Fruit fly (Drosophila melanogaster) whole organism, larva: ENCODE results near the gene shv.
A peak's percentile ranks its signal among the peaks of the same experiment; 100 is the strongest.
"Not testable (repeated sequence)": the region's sequence is repeated elsewhere in the genome, so short reads cannot be mapped to it uniquely, and the experiment has no call there.

Experiments used
- noc ChIP-seq: fragments of 200-800 bp; sonication (Bioruptor generic); optimal IDR thresholded peaks from 3 replicates; lab custom pipeline; 2019; ENCODE audit warnings: missing biosample characterization, mild to moderate bottlenecking, missing genetic modification characterization, moderate library complexity

Gene shv

DNA sequence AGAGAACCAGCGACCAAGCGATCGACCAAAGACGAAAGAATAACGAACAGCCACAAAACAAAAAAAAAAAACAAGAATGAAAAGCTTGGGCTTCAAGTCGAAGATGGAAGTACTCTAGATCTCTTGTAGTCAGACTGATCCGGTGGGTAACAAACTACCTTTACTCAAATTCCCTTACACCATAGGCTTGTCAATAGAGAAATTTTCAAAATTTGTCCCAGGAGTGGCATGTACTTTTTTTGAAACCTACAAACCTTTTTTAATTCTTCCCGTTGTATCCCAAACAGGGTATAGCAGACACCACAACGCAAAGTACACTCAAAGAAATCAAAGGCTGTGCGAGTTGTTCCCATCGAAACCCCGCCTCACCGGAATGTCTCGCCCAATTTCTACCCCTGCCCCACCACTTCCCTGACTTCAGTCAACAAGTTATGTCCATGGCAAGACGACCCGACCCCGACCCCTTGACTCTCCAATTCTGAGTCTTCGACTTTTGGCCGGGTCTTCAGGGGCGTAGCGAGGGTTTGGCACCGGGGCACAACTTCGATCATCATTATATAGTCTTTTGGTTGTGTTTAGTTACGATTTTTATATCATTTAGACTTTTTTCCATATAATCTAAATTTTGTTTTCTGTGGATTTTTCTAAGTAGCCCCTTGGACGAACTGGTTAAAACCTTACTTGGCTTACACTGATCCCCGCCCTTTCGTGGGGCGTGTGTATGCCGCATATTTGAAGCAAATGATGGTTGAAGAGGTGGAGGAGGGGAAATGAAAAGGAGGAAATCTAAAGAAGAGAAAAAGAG lies 23.0 kb upstream of the shv start:
- peak; percentile 35 for TF ChIP-seq noc

DNA sequence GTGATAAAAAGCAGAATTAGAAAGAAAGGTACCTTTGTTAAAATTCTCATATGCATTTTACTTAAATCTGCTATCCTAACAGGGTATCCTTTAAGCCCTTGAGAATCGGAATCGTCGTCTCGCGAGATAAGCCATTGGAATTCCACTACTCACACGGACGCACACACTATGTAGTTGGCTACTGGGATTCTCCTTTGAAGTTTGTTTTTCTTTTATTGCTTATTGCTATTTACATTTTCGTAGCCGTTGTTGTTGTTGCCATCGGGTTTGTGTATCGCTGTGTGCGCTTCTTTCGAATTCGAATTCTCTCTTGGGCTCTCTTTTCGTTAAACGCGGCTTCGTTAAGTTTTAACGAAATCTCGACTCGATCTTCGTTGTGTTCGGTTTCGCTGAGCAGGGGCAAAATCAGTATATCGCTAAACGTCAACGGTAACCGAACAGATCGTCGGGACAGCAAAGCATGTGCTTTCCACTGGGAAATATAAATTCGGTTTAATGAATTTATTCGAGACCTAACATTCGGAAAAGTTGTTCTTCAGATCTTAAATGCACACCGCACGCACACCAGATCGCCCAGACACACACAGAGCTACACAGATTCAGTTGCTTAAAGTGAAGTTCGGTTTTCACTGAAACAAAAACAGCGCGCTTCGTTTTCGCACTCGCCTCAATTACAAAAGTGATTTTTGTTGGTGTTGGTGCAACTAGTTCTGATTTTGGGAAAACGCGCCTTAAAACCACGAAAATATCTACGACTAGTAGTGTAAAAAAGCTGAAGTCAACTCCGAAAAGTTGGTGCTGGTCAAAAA lies 21.9 kb upstream of the shv start, which contains the start of gene ex:
Gene ex, plus strand, starts transcription at position 408 of the 809 bp plus-strand sequence.
- TF ChIP-seq noc = no peak

DNA sequence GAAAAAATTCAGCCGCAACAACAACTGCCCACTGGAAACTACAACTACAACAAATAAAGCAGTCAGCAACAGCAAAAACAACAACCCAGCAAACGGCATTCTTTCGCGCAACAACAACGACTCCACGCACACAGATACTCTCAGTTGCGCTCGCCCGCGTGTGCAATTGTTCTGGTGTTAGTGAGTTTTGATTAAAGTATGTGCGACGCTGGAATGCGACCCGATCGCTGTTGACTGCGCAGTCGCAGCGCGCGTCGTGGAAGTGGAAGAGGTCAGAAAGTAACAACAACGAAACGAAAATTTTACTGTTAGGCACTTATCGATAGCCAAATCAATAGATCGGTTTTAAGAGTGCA lies 21.3 kb upstream of the shv start:
- TF ChIP-seq noc = no peak

DNA sequence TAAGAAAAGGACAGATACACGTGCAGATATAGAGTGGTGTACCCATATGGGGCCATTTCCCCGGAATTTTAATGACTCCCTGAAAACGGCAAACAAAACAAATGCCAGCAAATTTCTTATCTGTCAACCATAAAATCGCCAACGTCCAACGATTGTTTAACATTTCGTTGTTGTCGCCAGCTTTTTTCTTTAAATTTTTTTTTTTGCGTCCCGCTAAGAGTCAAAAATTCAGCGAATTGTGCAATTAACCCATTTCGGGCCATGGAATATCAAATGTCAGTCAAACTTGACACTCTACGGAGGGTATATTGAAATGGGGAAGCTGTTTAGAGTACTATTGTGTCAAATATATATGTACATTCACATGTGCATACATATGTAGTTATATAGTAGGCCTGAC lies 20.8 kb upstream of the shv start:
- no peak for TF ChIP-seq noc

DNA sequence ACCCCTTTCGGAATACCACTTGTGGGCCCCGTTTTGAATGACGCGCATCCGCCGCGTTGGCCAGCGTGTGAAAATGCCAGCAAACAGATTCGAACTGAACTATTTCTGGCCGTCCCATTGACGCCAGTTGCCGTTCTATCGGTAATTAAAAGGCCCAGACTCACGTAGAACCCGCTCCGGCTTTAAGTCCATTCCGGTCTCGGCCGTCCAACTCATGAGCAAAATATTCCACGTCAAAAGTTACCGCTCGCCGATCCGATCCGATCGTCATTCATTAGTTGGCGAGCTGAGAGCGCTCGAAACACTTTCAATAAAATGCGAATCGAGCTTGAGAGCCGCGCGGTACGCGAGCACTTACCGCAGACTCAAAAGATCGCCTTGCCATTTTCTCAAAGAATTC lies 18.5 kb upstream of the shv start:
- no peak for TF ChIP-seq noc

DNA sequence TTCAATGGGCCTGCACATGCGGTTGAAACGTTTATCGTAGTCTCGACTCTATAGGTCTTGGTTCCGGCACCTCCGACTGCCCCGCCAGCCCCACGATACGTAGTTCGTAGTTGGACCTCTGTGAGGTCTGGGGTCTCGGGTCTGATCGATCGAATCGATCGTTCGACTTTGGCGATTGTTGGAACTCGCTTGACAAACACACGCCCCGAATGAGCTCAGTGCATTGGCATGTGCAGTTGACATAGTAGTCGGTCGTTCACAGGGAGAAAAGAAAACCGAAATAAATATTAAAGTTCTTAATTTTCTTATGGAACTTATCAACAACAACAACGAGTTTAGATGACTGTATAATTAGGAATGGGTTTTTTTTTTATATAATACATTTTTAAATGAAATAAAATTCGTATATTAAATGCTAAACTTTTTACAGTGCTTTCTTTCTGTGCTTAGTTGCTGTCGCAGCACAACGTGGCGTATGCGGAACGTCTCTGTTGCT lies 17.5 kb upstream of the shv start:
- TF ChIP-seq noc = no peak

DNA sequence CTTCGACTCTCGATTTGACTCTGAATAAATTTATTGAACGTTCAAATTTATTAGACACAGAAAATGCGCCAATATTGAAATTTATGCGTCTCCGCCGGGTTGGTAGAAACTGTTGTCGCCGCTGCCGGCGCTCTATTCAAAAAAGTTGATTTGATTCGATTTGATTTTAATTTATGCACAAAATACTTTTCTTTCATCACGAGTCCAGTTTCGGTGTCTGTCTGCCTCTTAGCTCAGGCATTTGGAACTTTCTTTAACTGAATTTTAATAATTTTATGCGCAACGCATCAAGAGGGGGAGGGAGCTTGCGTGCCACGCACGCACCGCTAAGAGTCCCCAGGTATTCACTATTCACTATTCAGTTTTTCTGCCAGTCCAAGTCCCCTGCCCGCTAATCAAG lies 15.4 kb upstream of the shv start:
- TF ChIP-seq noc = no peak

DNA sequence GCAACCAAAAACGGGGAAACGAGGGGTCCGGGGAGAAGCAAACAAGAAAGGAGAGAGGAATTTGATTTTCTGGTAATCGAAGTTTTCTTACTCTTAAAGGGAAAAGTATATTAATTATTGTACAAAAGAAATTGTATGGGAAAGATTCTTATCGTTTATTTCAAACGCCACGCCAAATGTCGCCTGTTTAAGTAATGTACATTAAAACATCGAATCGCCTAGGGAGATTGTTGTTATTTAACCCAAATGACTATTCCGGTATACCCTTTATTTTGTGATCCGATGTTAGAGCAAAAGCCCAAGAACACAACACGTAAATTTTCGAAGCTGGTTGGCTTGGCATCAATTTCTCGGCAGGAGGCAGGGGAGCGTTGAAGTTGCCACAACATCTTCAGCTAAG lies 13.6 kb upstream of the shv start:
- TF ChIP-seq noc = no peak

DNA sequence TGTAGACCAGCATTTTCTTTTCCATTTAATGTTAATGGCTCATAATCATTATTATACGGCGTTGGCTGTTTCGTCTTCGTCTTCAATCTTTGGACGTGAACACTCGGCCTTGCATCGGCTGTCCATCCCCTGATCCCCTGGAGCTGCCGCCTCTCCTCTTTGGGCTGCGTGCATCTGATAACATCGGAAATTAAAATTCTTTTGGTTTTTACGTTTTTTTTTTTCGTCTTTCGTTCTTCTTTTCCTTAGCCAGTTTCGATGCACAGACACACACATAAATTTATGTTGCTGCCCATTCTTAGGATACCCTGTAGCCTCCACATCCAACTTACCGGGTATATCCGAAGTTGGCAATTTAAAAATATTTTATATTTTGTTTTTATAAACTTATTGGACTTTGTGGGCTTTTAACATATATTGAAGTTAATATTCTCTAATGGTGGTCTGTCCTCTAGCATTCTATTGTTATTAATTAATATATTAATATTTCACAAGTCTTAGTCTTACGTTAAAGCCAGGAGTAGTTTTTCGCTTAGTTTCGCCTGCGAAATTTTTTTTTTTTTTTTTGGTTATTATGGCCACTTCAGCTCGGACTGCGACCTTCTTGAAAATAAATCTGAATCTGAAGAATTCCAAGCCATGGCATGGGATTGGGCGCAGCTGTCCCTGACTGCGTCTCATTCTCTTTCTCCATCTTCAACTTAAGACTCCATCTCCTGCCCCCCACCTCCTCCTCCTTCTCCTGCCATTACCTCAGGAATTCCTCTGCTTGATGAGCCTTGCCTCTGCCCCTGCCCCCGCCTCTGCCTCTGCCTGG lies 12.1 kb upstream of the shv start:
- TF ChIP-seq noc = no peak

DNA sequence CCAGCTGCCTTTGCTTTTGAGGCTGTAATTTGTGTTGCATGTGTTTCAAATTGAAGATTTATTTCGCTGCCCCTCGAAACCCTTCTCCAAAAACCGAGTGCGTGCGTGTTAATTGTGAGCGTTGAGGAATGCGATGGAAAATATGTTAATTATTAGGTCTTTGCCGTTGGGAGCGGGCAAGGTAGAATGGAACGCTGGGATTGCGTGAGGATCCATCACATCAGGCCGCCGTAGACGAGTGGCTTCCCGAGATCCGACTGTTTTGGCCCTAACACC lies 11.5 kb upstream of the shv start:
- no peak for TF ChIP-seq noc

DNA sequence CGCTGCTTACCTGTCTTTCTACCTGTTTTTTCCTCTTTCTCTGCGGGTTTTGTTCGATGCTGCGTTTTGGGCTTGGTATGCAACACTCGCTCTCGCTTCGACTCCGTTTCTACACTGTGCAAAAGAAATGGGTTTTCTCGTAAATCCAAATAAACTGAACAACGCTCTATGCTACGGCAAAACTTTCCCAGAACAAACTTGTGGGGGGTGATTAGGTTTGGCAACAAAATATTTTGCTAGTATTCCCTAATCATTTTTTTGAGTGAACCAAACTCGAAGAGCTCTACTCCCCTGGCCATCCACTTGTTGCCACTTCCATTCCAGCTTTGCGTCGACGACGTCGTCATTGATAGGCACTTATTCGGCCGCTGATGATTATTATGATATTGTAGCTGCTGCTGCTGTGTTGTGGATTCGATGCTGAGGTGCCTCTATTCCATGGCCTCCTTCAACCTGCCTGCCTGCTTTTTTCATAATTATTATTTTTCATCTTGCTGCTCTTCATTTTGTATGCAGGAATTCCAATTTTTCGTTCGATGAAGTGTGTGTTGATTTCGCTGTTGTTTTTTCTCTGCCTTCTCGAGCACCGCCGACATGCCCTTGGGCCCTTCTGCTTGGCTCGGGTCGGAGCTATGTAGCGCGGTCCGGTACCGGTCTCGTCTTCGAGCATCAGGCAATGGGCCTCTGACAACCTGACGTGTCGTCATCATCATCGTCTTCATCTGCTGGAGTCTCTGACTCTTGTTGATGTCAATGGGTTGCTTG lies 10.8 kb upstream of the shv start:
- no peak for TF ChIP-seq noc

DNA sequence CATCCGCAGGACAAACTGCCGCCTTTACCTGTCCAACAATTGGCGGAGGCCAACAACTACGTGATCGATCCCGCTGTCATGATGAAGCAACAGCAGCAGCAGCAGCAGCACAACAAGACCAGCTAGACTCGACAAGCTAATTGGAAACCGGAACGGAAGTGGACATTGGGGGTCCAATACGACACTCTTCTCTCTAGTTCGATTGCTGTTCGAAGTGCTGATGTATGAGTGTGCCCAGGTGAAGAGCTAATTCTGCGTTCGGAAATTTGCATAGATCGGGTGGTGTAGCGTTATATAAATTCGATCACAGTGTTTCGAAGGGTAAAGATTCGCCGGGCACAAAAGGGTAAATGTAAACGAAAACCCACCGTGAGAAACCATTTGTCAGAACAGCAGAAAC lies 5.8 kb upstream of the shv start:
- TF ChIP-seq noc = no peak

DNA sequence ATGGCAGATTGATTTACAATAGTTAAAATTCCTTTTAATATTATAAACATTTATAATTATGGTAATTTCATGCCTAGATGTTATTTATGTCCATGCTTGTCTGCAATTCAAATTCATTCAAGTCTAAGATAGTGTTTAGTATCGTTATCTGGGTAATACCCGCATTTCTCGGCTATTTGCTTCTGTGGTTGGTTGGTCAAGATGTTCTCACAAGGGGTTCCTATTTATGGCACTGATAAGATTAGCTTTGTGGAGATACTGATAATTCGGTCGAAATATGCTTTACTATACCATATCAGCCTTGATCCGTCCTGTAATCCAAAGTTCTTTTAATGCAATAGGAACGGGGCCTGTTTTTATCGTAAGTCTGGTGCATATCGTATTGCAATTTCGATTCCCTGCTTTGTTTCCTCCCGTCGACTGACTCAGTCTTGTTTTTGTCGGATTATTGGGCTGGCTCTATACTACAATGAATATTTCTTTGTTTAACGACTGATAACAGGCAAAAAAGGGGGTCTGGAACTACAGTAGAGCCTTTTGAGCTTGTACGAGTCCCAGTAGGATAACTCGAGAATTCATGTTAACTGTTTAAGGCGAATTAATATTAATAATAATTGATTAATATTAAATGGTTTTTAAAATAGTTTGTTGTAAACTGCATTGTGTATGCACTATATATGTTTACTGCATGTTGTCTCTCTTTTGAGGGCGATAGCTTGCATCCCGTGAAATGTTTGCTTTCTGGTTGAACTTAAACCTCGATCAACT lies 1.0 kb upstream of the shv start:
- no peak for TF ChIP-seq noc

DNA sequence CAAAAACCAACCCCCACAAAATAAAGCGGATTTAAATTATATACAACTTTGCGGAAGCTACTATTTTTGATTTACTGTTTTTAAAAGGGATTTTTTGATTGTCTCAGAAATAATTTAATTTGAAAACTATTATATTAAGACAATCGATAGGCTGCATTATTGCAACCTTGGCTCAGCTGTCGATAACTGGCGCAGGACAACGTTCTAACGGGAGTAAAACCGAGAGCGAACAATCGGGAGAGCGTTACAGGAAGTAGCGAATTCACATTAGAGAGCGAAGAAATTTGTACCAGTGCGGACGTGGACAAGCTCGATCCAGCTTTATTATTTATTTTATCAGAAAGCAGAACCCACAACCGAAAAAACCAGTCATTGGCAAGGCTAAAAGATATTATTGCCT lies 2.4 kb downstream of the shv start, which contains the start of gene CG4133:
Gene CG4133, plus strand, starts transcription at position 258 of the 400 bp plus-strand sequence.
- TF ChIP-seq noc = not testable (repeated sequence)

DNA sequence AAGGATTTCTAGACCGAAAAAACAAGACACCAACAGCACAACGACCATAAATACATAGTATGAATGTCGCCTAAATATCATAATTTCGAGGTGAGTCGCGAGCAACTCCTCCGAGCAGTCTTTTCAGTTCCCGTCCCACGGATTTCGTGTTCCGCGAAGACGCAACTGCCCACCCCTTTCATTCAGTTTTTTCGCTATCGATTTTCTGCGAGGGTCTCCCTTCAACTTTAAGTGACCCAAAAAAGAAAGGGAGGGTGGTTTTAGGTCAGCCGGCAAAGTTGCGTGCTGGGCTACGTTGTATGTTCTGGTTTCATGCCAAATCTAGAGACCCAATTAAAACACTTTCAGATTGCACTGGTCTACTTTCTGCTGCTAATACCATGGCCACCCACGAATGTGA lies 2.8 kb downstream of the shv start:
- no peak for TF ChIP-seq noc

DNA sequence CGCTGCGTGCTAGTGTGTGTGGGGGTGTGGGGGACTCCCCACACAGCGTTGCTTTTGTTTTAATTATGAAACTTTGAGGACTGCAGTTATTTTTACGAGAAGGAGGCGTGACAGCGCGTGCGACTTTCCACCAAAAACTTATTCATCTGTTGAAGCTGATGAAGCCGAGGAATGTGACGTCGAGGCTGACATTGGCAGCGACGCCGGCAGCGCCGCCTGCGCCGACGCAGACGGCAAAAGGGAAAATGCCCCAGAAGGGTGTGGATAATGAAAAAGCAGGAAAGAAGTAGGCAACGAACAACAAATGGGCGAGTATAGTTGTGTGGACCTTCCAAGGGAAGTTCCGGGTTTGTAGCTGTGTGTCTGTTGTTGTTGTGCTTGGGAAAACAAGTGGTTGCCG lies 14.8 kb downstream of the shv start:
- TF ChIP-seq noc = no peak
